Fruit fly (Drosophila melanogaster): ENCODE results near the gene CG31676.

Gene CG31676

dm6 chr2L:20864764-20865265, 24.3 kb downstream of the CG31676 start, which contains the start of gene CG9338 (continued):
- TF ChIP-seq CG12071 (GFP tag; optimal IDR thresholded peaks at IDR 0.05) (peak; percentile 91), Hsf (GFP tag; optimal IDR thresholded peaks at IDR 0.05) (peak; percentile 71), CG11723 (GFP tag; optimal IDR thresholded peaks at IDR 0.05) (peak; percentile 70), CHES-1-like (GFP tag; optimal IDR thresholded peaks at IDR 0.05) (peak; percentile 88), Camta (GFP tag; optimal IDR thresholded peaks at IDR 0.05) (peak; percentile 74), Sox102F (GFP tag; optimal IDR thresholded peaks at IDR 0.05) (peak; percentile 79), CG31388 (GFP tag; optimal IDR thresholded peaks at IDR 0.05) (peak; percentile 1), Bdp1 (GFP tag; optimal IDR thresholded peaks at IDR 0.05) (peak; percentile 48), CG7745 (tag; optimal IDR thresholded peaks at IDR 0.05) (no peak), br (optimal IDR thresholded peaks at IDR 0.05) (no peak), sr (GFP tag; IDR thresholded peaks at IDR 0.05) (peak; percentile 13; the same call in 1 of the 3 replicates), Max (GFP tag; optimal IDR thresholded peaks at IDR 0.05) (peak; percentile 72), row (GFP tag; IDR thresholded peaks at IDR 0.05) (peak; percentile 99), H2.0 (GFP tag; IDR thresholded peaks at IDR 0.05) (peak; percentile 55), CG2120 (GFP tag; optimal IDR thresholded peaks at IDR 0.05) (peak; percentile 89), CG11085 (GFP tag; IDR thresholded peaks at IDR 0.05) (peak; percentile 85), CG1832 (GFP tag; optimal IDR thresholded peaks at IDR 0.05) (no peak), Sry-β (GFP tag; optimal IDR thresholded peaks at IDR 0.05) (peak; percentile 40), CG6791 (GFP tag; IDR thresholded peaks at IDR 0.05; ENCODE audit: partially characterized antibody) (no peak; the same call in 2 of the 3 replicates), CG13894 (tag; optimal IDR thresholded peaks at IDR 0.05) (peak; percentile 90), Awh (GFP tag; IDR thresholded peaks at IDR 0.05) (peak; percentile 92), CG11560 (tag; IDR thresholded peaks at IDR 0.05) (no peak), ham (GFP tag; IDR thresholded peaks at IDR 0.05) (0 out of 2 replicates have a peak, but pooled peaks have one; percentile 12), CG2875 (GFP tag; optimal IDR thresholded peaks at IDR 0.05) (peak; percentile 14), Med (GFP tag) (peak; percentile 97), CG11504 (tag; optimal IDR thresholded peaks at IDR 0.05) (peak; percentile 84), z (GFP tag; IDR thresholded peaks at IDR 0.05) (peak; percentile 96), chm (GFP tag; IDR thresholded peaks at IDR 0.05) (peak; percentile 67), ranshi (GFP tag; IDR thresholded peaks at IDR 0.05) (peak; percentile 79; the same call in 1 of the 2 replicates), ap (GFP tag; IDR thresholded peaks at IDR 0.05) (peak; percentile 42; the same call in 1 of the 2 replicates), CG3995 (GFP tag; optimal IDR thresholded peaks at IDR 0.05) (peak; percentile 71), eyg (GFP tag; optimal IDR thresholded peaks at IDR 0.05) (peak; percentile 58), tll (GFP tag; optimal IDR thresholded peaks at IDR 0.05) (no peak), tin (GFP tag; optimal IDR thresholded peaks at IDR 0.05) (peak; percentile 67), CG8765 (GFP tag; IDR thresholded peaks at IDR 0.05) (peak; percentile 49; the same call in 1 of the 2 replicates), CG6689 (GFP tag; IDR thresholded peaks at IDR 0.05) (peak; percentile 95), CG18011 (GFP tag; optimal IDR thresholded peaks at IDR 0.05) (peak; percentile 70), crol (GFP tag; IDR thresholded peaks at IDR 0.05) (no peak), lilli (GFP tag; optimal IDR thresholded peaks at IDR 0.05) (peak; percentile 87), CG2678 (tag; optimal IDR thresholded peaks at IDR 0.05) (peak; percentile 98), CG9797 (GFP tag; optimal IDR thresholded peaks at IDR 0.05) (peak; percentile 37), CG9932 (GFP tag; IDR thresholded peaks at IDR 0.05) (peak; percentile 76), CG17802 (tag; optimal IDR thresholded peaks at IDR 0.05) (peak; percentile 71), HmgZ (tag; optimal IDR thresholded peaks at IDR 0.05) (peak; percentile 85), pb (GFP tag; optimal IDR thresholded peaks at IDR 0.05) (peak; percentile 64), Oaz (GFP tag; IDR thresholded peaks at IDR 0.05) (no peak; the same call in 1 of the 2 replicates), CG17568 (GFP tag; optimal IDR thresholded peaks at IDR 0.05) (peak; percentile 85), mirr (GFP tag; optimal IDR thresholded peaks at IDR 0.05) (peak; percentile 87), Lim3 (GFP tag; IDR thresholded peaks at IDR 0.05) (no peak), gsb (GFP tag; IDR thresholded peaks at IDR 0.05) (peak; percentile 86; the same call in 1 of the 2 replicates), CG1647 (GFP tag; optimal IDR thresholded peaks at IDR 0.05) (peak; percentile 71)

All from whole organism, embryonic.